Worm (Caenorhabditis elegans): Measurements from ENCODE around the gene M110.3.

M110.3 gene

DNA sequence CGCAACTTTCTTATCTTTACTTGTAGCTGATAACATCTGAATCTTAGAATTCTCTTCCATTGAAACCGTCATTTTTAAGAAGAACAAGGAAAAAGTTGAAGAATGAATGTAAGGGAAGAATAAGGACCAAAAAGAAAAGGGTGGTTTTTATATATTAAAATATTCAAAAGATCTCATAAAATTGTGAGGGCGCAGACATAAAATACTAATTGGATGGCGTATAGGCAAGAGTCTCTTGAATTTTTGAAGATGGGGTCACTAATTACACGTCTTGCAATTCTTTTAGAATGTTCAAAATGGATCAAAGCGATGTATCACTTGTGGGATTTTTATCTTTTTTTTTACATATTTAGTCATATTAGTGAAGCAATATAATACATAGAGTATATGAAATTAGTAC, 3.7 kb downstream of the M110.3 start, which contains the start of gene twk-3:
twk-3 (minus strand) TSS at position 101 of the 400 bp plus-strand sequence.
- TF ChIP-seq flt-1 (GFP tag; IDR thresholded peaks at IDR 0.05), result no peak
- TF ChIP-seq ceh-13 (GFP tag; optimal IDR thresholded peaks at IDR 0.05), result no peak
- TF ChIP-seq hmbx-1 (tag; optimal IDR thresholded peaks at IDR 0.05), result no peak
- no peak for TF ChIP-seq ama-1 (optimal IDR thresholded peaks at IDR 0.05)
- no peak for TF ChIP-seq ceh-36 (tag; optimal IDR thresholded peaks at IDR 0.05)
- TF ChIP-seq tbx-37 (GFP tag; conservative IDR thresholded peaks at IDR 0.05), result no peak
- no peak for TF ChIP-seq sea-1 (GFP tag; conservative IDR thresholded peaks at IDR 0.05)
- no peak for TF ChIP-seq pes-1 (GFP tag; IDR thresholded peaks at IDR 0.05)
- no peak for TF ChIP-seq F13C5.2 (tag; optimal IDR thresholded peaks at IDR 0.05)
- TF ChIP-seq hnd-1 (tag; optimal IDR thresholded peaks at IDR 0.05), result no peak
- TF ChIP-seq tra-4 (tag; optimal IDR thresholded peaks at IDR 0.05), result no peak
- TF ChIP-seq aly-1 (tag; optimal IDR thresholded peaks at IDR 0.05), result no peak
- no peak for TF ChIP-seq B0310.2 (tag; optimal IDR thresholded peaks at IDR 0.05)
- no peak for TF ChIP-seq hmg-4 (GFP tag; optimal IDR thresholded peaks at IDR 0.05)

- TF ChIP-seq pes-1 (GFP tag; IDR thresholded peaks at IDR 0.05), result no peak
- no peak for TF ChIP-seq F13C5.2 (tag; optimal IDR thresholded peaks at IDR 0.05)
- TF ChIP-seq scrt-1 (GFP tag; IDR thresholded peaks at IDR 0.05), result no peak
- TF ChIP-seq ama-1 (optimal IDR thresholded peaks at IDR 0.05), result no peak
- no peak for TF ChIP-seq sea-1 (GFP tag; conservative IDR thresholded peaks at IDR 0.05)
- no peak for TF ChIP-seq ceh-13 (GFP tag; optimal IDR thresholded peaks at IDR 0.05)
- no peak for TF ChIP-seq flt-1 (GFP tag; IDR thresholded peaks at IDR 0.05)
Measured at ce11 chrII:8209476-8209875, 6.9 kb downstream of the M110.3 start, which contains the start of gene M110.8. Gene M110.8, minus strand, starts transcription at chrII:8209576.

DNA sequence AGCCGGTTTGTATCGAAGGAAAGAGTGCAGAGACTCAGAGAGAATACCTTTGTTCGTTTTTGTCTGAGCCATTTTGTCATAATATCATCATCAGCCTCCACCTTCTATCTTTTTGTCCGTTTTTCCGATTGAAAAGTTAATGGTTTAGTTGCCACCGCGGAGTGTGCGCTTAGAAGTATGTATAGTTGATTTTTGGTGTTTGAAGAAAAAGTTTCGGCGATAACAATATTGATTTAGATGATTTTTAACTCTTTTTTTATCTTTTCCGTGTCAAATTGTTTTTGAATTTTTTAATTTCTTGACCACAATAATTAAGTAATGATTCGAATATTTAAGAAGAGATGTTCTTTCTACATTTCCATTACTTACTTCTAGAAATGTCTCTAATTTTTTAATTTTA, 10.8 kb downstream of the M110.3 start:
- TF ChIP-seq pes-1 (GFP tag; IDR thresholded peaks at IDR 0.05) (no peak), ceh-13 (GFP tag; optimal IDR thresholded peaks at IDR 0.05) (no peak), ceh-36 (tag; optimal IDR thresholded peaks at IDR 0.05) (no peak)

- TF ChIP-seq hmbx-1 (tag; optimal IDR thresholded peaks at IDR 0.05) (no peak), ama-1 (optimal IDR thresholded peaks at IDR 0.05) (no peak), hnd-1 (tag; optimal IDR thresholded peaks at IDR 0.05) (no peak), pes-1 (GFP tag; IDR thresholded peaks at IDR 0.05) (no peak), tra-4 (tag; optimal IDR thresholded peaks at IDR 0.05) (no peak), scrt-1 (GFP tag; IDR thresholded peaks at IDR 0.05) (no peak), F13C5.2 (tag; optimal IDR thresholded peaks at IDR 0.05) (no peak), aly-1 (tag; optimal IDR thresholded peaks at IDR 0.05) (no peak), B0310.2 (tag; optimal IDR thresholded peaks at IDR 0.05) (no peak), ceh-13 (GFP tag; optimal IDR thresholded peaks at IDR 0.05) (no peak), ceh-36 (tag; optimal IDR thresholded peaks at IDR 0.05) (no peak), tbx-37 (GFP tag; conservative IDR thresholded peaks at IDR 0.05) (no peak), tbx-11 (GFP tag; IDR thresholded peaks at IDR 0.05) (no peak), sea-1 (GFP tag; conservative IDR thresholded peaks at IDR 0.05) (no peak), flt-1 (GFP tag; IDR thresholded peaks at IDR 0.05) (no peak), ets-7 (tag; optimal IDR thresholded peaks at IDR 0.05) (no peak), hmg-4 (GFP tag; optimal IDR thresholded peaks at IDR 0.05) (no peak)
Measured at ce11 chrII:8204039-8204438, 12.4 kb downstream of the M110.3 start, which contains the start of gene col-76. Gene col-76, plus strand, starts transcription at chrII:8204339.

DNA sequence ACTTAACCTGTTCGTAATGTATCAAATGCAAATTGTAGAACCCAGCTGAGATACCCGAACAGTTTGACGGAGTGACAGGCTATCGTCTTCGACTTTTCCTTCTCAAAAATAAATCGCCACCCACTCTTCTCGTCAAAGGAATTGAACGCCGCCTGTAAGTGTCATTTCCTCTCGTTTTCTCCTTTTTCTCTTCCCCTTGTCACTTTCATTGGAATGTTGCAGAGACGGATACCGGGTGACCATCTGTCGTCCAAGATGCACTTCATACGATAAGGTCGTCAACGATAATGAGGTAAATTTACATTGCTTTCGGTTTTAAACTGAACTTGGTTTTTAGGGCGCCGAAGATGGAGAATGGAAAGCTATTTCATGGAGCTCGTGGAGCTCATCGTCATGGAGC, 16.6 kb downstream of the M110.3 start:
- no peak for TF ChIP-seq tra-4 (tag; optimal IDR thresholded peaks at IDR 0.05)
- no peak for TF ChIP-seq aly-1 (tag; optimal IDR thresholded peaks at IDR 0.05)
- TF ChIP-seq ets-7 (tag; optimal IDR thresholded peaks at IDR 0.05), result no peak
- no peak for TF ChIP-seq sea-1 (GFP tag; conservative IDR thresholded peaks at IDR 0.05)
- no peak for TF ChIP-seq flt-1 (GFP tag; IDR thresholded peaks at IDR 0.05)
- no peak for TF ChIP-seq ceh-13 (GFP tag; optimal IDR thresholded peaks at IDR 0.05)

DNA sequence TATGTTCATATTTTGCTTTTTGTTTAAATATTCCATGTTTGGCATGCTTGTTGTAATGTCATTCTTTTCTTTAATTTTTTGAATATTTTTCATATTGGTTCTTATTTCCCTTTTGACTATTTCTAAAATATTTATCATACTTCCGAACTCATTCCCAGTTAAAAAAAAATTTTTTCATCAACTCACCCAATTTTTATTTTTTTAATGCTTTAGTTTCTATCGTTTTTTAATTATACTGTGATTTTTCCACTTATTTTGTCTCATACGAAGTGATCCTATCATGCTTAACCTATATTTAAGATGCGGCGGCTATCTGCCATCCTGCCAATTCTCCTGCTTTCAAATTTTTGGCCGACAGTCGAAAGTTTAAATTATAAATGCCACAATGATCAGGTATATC, 17.9 kb downstream of the M110.3 start, which contains the start of gene qua-1:
qua-1 (plus strand) TSS at position 301 of the 400 bp plus-strand sequence.
- TF ChIP-seq ceh-36 (tag; optimal IDR thresholded peaks at IDR 0.05), result no peak
- no peak for TF ChIP-seq tbx-37 (GFP tag; conservative IDR thresholded peaks at IDR 0.05)
- no peak for TF ChIP-seq tra-4 (tag; optimal IDR thresholded peaks at IDR 0.05)
- no peak for TF ChIP-seq hmg-4 (GFP tag; optimal IDR thresholded peaks at IDR 0.05)
- no peak for TF ChIP-seq aly-1 (tag; optimal IDR thresholded peaks at IDR 0.05)
- TF ChIP-seq sea-1 (GFP tag; conservative IDR thresholded peaks at IDR 0.05), result no peak
- no peak for TF ChIP-seq ceh-13 (GFP tag; optimal IDR thresholded peaks at IDR 0.05)

DNA sequence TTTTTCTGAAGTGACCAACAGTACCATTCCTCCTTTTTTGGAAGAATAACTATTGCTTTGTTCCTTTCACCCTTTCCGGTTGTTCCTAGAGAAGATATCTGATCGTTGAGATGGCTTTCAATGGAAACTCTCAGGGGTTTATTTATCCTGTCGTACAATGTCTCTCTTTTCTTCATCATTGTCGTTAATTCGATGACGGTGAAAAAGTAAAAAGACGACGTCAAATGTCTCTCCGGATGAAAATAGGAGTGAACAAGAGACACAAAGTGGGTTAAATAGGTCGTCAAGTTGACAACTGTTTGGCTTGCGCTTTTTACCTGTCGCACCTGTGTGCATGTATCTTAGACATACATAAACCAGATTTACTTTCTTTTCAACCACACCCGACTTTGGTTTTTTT, 22.5 kb downstream of the M110.3 start:
- TF ChIP-seq pes-1 (GFP tag; IDR thresholded peaks at IDR 0.05) (no peak), F13C5.2 (tag; optimal IDR thresholded peaks at IDR 0.05) (no peak), ceh-36 (tag; optimal IDR thresholded peaks at IDR 0.05) (no peak), tbx-37 (GFP tag; conservative IDR thresholded peaks at IDR 0.05) (no peak), flt-1 (GFP tag; IDR thresholded peaks at IDR 0.05) (no peak), hnd-1 (tag; optimal IDR thresholded peaks at IDR 0.05) (no peak), aly-1 (tag; optimal IDR thresholded peaks at IDR 0.05) (no peak), hmg-4 (GFP tag; optimal IDR thresholded peaks at IDR 0.05) (no peak), tra-4 (tag; optimal IDR thresholded peaks at IDR 0.05) (no peak), B0310.2 (tag; optimal IDR thresholded peaks at IDR 0.05) (no peak), ama-1 (optimal IDR thresholded peaks at IDR 0.05) (no peak), ceh-13 (GFP tag; optimal IDR thresholded peaks at IDR 0.05) (no peak), hmbx-1 (tag; optimal IDR thresholded peaks at IDR 0.05) (no peak), scrt-1 (GFP tag; IDR thresholded peaks at IDR 0.05) (no peak), sea-1 (GFP tag; conservative IDR thresholded peaks at IDR 0.05) (no peak), tbx-11 (GFP tag; IDR thresholded peaks at IDR 0.05) (no peak)

ce11 chrII:8193126-8193525, 23.3 kb downstream of the M110.3 start, which contains the start of gene T05C12.9:
Gene T05C12.9, minus strand, starts transcription at chrII:8193226.
- TF ChIP-seq pes-1 (GFP tag; IDR thresholded peaks at IDR 0.05), result no peak
- no peak for TF ChIP-seq aly-1 (tag; optimal IDR thresholded peaks at IDR 0.05)
- TF ChIP-seq tbx-11 (GFP tag; IDR thresholded peaks at IDR 0.05), result no peak
